Worm (Caenorhabditis elegans): ENCODE measurements around the gene C56E10.3.

C56E10.3 gene

ce11 chrX:6644971-6645704 lies at the start of gene C56E10.3:
TSS of gene C56E10.3 (plus strand) at chrX:6645654.
- TF ChIP-seq sea-1 (GFP tag; conservative IDR thresholded peaks at IDR 0.05), result no peak
- no peak for TF ChIP-seq flt-1 (GFP tag; IDR thresholded peaks at IDR 0.05)
- no peak for TF ChIP-seq tbx-37 (GFP tag; conservative IDR thresholded peaks at IDR 0.05)
- no peak for TF ChIP-seq tra-4 (tag; optimal IDR thresholded peaks at IDR 0.05)
- no peak for TF ChIP-seq ceh-36 (tag; optimal IDR thresholded peaks at IDR 0.05)
- TF ChIP-seq scrt-1 (GFP tag; IDR thresholded peaks at IDR 0.05), result no peak
- TF ChIP-seq B0310.2 (tag; optimal IDR thresholded peaks at IDR 0.05), result no peak

- TF ChIP-seq hnd-1 (tag; optimal IDR thresholded peaks at IDR 0.05), result no peak
- no peak for TF ChIP-seq ama-1 (optimal IDR thresholded peaks at IDR 0.05)
- no peak for TF ChIP-seq B0310.2 (tag; optimal IDR thresholded peaks at IDR 0.05)
- no peak for TF ChIP-seq pes-1 (GFP tag; IDR thresholded peaks at IDR 0.05)
- TF ChIP-seq ets-7 (tag; optimal IDR thresholded peaks at IDR 0.05), result no peak
- TF ChIP-seq flt-1 (GFP tag; IDR thresholded peaks at IDR 0.05), result no peak
- TF ChIP-seq F13C5.2 (tag; optimal IDR thresholded peaks at IDR 0.05), result no peak
- TF ChIP-seq hmbx-1 (tag; optimal IDR thresholded peaks at IDR 0.05), result no peak
- TF ChIP-seq ceh-36 (tag; optimal IDR thresholded peaks at IDR 0.05), result no peak
- TF ChIP-seq tbx-11 (GFP tag; IDR thresholded peaks at IDR 0.05), result no peak
- TF ChIP-seq sea-1 (GFP tag; conservative IDR thresholded peaks at IDR 0.05), result no peak
Measured at ce11 chrX:6597089-6597488, 48.4 kb upstream of the C56E10.3 start, which contains the start of gene ttr-6. TSS of gene ttr-6 (minus strand) at chrX:6597121.

ce11 chrX:6598732-6599131 lies 46.7 kb upstream of the C56E10.3 start, which contains the start of gene hic-1:
TSS of gene hic-1 (minus strand) at chrX:6598832.
- TF ChIP-seq hmg-4 (GFP tag; optimal IDR thresholded peaks at IDR 0.05) (no peak), sea-1 (GFP tag; conservative IDR thresholded peaks at IDR 0.05) (no peak), hmbx-1 (tag; optimal IDR thresholded peaks at IDR 0.05) (no peak), tra-4 (tag; optimal IDR thresholded peaks at IDR 0.05) (no peak), B0310.2 (tag; optimal IDR thresholded peaks at IDR 0.05) (no peak), F13C5.2 (tag; optimal IDR thresholded peaks at IDR 0.05) (no peak), hnd-1 (tag; optimal IDR thresholded peaks at IDR 0.05) (no peak), ets-7 (tag; optimal IDR thresholded peaks at IDR 0.05) (no peak), ceh-36 (tag; optimal IDR thresholded peaks at IDR 0.05) (no peak), aly-1 (tag; optimal IDR thresholded peaks at IDR 0.05) (no peak), ama-1 (optimal IDR thresholded peaks at IDR 0.05) (no peak), tbx-11 (GFP tag; IDR thresholded peaks at IDR 0.05) (no peak), tbx-37 (GFP tag; conservative IDR thresholded peaks at IDR 0.05) (no peak), pes-1 (GFP tag; IDR thresholded peaks at IDR 0.05) (no peak), flt-1 (GFP tag; IDR thresholded peaks at IDR 0.05) (no peak), scrt-1 (GFP tag; IDR thresholded peaks at IDR 0.05) (no peak), ceh-13 (GFP tag; optimal IDR thresholded peaks at IDR 0.05) (no peak)

- TF ChIP-seq tbx-37 (GFP tag; conservative IDR thresholded peaks at IDR 0.05) (no peak), hmg-4 (GFP tag; optimal IDR thresholded peaks at IDR 0.05) (no peak), scrt-1 (GFP tag; IDR thresholded peaks at IDR 0.05) (no peak), ceh-36 (tag; optimal IDR thresholded peaks at IDR 0.05) (no peak), tra-4 (tag; optimal IDR thresholded peaks at IDR 0.05) (no peak), ceh-13 (GFP tag; optimal IDR thresholded peaks at IDR 0.05) (no peak), ets-7 (tag; optimal IDR thresholded peaks at IDR 0.05) (no peak), tbx-11 (GFP tag; IDR thresholded peaks at IDR 0.05) (no peak), sea-1 (GFP tag; conservative IDR thresholded peaks at IDR 0.05) (no peak), hmbx-1 (tag; optimal IDR thresholded peaks at IDR 0.05) (no peak), hnd-1 (tag; optimal IDR thresholded peaks at IDR 0.05) (no peak), B0310.2 (tag; optimal IDR thresholded peaks at IDR 0.05) (no peak), aly-1 (tag; optimal IDR thresholded peaks at IDR 0.05) (no peak), ama-1 (optimal IDR thresholded peaks at IDR 0.05) (no peak), F13C5.2 (tag; optimal IDR thresholded peaks at IDR 0.05) (no peak), flt-1 (GFP tag; IDR thresholded peaks at IDR 0.05) (no peak), pes-1 (GFP tag; IDR thresholded peaks at IDR 0.05) (no peak)
Measured at ce11 chrX:6601967-6602366, 43.5 kb upstream of the C56E10.3 start.

- TF ChIP-seq F13C5.2 (tag; optimal IDR thresholded peaks at IDR 0.05) (no peak), sea-1 (GFP tag; conservative IDR thresholded peaks at IDR 0.05) (no peak), hnd-1 (tag; optimal IDR thresholded peaks at IDR 0.05) (no peak), B0310.2 (tag; optimal IDR thresholded peaks at IDR 0.05) (no peak), pes-1 (GFP tag; IDR thresholded peaks at IDR 0.05) (no peak), tbx-37 (GFP tag; conservative IDR thresholded peaks at IDR 0.05) (no peak), aly-1 (tag; optimal IDR thresholded peaks at IDR 0.05) (no peak), hmg-4 (GFP tag; optimal IDR thresholded peaks at IDR 0.05) (no peak), tbx-11 (GFP tag; IDR thresholded peaks at IDR 0.05) (no peak), ets-7 (tag; optimal IDR thresholded peaks at IDR 0.05) (no peak), flt-1 (GFP tag; IDR thresholded peaks at IDR 0.05) (no peak), ama-1 (optimal IDR thresholded peaks at IDR 0.05) (no peak), ceh-13 (GFP tag; optimal IDR thresholded peaks at IDR 0.05) (no peak), hmbx-1 (tag; optimal IDR thresholded peaks at IDR 0.05) (no peak), ceh-36 (tag; optimal IDR thresholded peaks at IDR 0.05) (no peak)
Measured at ce11 chrX:6603098-6603497, 42.4 kb upstream of the C56E10.3 start, which contains the start of gene F23G4.1. TSS of gene F23G4.1 (minus strand) at chrX:6603198.

- TF ChIP-seq pes-1 (GFP tag; IDR thresholded peaks at IDR 0.05) (no peak), aly-1 (tag; optimal IDR thresholded peaks at IDR 0.05) (no peak), tra-4 (tag; optimal IDR thresholded peaks at IDR 0.05) (no peak), F13C5.2 (tag; optimal IDR thresholded peaks at IDR 0.05) (no peak), hmg-4 (GFP tag; optimal IDR thresholded peaks at IDR 0.05) (no peak), ceh-13 (GFP tag; optimal IDR thresholded peaks at IDR 0.05) (no peak), sea-1 (GFP tag; conservative IDR thresholded peaks at IDR 0.05) (no peak)
Measured at ce11 chrX:6606991-6607390, 38.5 kb upstream of the C56E10.3 start, which contains the start of gene cpr-6. TSS of gene cpr-6 (plus strand) at chrX:6607207.

- TF ChIP-seq ceh-13 (GFP tag; optimal IDR thresholded peaks at IDR 0.05) (no peak), tbx-11 (GFP tag; IDR thresholded peaks at IDR 0.05) (no peak), aly-1 (tag; optimal IDR thresholded peaks at IDR 0.05) (no peak), F13C5.2 (tag; optimal IDR thresholded peaks at IDR 0.05) (no peak), ets-7 (tag; optimal IDR thresholded peaks at IDR 0.05) (no peak), flt-1 (GFP tag; IDR thresholded peaks at IDR 0.05) (no peak), hnd-1 (tag; optimal IDR thresholded peaks at IDR 0.05) (no peak), hmbx-1 (tag; optimal IDR thresholded peaks at IDR 0.05) (no peak), scrt-1 (GFP tag; IDR thresholded peaks at IDR 0.05) (no peak), ceh-36 (tag; optimal IDR thresholded peaks at IDR 0.05) (no peak), hmg-4 (GFP tag; optimal IDR thresholded peaks at IDR 0.05) (no peak), tbx-37 (GFP tag; conservative IDR thresholded peaks at IDR 0.05) (no peak), ama-1 (optimal IDR thresholded peaks at IDR 0.05) (no peak), B0310.2 (tag; optimal IDR thresholded peaks at IDR 0.05) (no peak), pes-1 (GFP tag; IDR thresholded peaks at IDR 0.05) (no peak), tra-4 (tag; optimal IDR thresholded peaks at IDR 0.05) (no peak), sea-1 (GFP tag; conservative IDR thresholded peaks at IDR 0.05) (no peak)
Measured at ce11 chrX:6607599-6607998, 37.9 kb upstream of the C56E10.3 start.
